Fruit fly (Drosophila melanogaster) ovary, adult (tissue): ENCODE measurements around the gene SrpRalpha.

Experiments used
- CG17801 ChIP-seq: fragments of 200-800 bp; optimal IDR thresholded peaks from 2 replicates; lab custom pipeline; 2019; ENCODE audit warnings: missing biosample characterization, mild to moderate bottlenecking, missing genetic modification characterization, moderate library complexity; ENCODE audit not compliant: partially characterized antibody

SrpRalpha gene

dm6 chrX:11128828-11129227 is at the start of gene SrpRalpha:
Gene SrpRalpha (minus strand): TSS chrX:11129087.
- peak; percentile 54 for TF ChIP-seq CG17801 (GFP tag; lab: Kevin White, UChicago)

DNA sequence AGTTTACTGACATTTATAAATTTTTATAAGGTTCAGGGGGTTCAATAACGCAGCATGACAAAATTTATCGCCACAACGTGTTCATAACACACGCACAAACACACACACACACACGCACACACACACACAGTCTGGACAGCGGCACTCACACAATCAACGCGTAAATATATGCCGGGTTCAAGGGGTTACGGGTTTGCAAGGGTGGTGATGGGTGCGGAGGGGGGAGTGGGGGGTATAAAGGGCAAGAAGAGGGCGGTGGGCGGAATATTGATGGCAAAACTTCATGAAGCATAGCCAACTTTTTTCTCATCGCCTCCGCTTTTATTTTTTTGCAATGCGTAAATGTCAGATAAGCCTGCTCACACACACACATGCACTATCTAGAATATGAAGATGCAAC is 47.2 kb upstream of the SrpRalpha start:
- no peak for TF ChIP-seq CG17801 (GFP tag; lab: Kevin White, UChicago)

dm6 chrX:11170578-11170977 is 41.7 kb upstream of the SrpRalpha start, which contains the start of gene CG1394:
Gene CG1394 (minus strand): TSS chrX:11170678.
- no peak for TF ChIP-seq CG17801 (GFP tag; lab: Kevin White, UChicago)

DNA sequence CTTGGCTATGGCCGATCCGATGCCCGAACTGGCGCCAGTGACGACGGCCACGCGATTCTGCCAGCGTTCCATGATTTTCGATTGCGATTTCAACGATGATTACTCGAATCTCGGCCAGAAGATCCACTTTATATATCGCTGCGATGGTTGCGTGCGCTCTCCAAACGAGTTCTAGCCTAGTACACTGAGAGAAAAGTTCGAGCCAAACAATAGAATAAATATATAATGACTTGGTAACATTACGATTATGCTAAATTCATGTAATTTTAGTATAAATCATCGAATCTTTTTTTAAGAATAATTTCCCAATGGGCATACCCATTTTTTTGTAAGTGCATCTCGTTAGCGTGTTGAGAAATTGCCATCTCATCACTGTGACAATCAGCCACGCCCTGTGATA is 40.1 kb upstream of the SrpRalpha start, which contains the start of gene Antdh:
Gene Antdh (minus strand): TSS at position 101 of the 400 bp plus-strand sequence.
- no peak for TF ChIP-seq CG17801 (GFP tag; lab: Kevin White, UChicago)

DNA sequence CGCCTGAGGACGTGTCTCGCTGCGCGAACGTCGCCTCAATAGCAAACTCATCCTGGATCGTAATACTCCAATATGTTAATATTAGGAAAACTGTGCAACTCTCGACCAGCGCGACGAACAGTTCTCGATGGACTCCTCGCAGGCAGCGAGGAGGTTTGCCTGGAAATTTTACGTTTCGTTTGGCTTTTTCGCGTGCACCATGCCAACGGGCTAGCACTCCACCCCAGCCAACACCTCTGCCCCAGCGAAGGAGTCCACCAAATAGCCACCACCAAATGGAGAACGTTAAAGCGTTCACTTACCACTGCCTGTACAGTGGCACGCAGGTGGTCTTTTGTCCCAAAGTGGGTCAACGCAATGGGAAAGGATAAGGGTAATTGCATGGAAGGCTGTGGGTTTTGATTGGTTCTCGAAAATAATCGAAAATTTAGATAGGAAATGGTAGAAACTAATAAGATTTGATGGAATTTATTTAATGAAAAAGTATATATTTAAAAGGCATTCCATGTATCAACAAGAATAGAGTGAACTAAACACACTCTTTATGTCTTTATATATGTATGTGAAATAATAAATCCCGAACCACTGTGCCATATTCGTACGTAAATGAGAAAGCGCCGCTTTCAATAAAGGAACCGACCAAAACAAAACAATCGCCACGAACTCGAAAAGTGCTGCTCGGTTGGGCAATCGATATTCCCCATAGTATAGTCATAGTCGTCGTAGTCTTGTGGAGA is 31.0 kb upstream of the SrpRalpha start, which contains the start of gene CG32668:
Gene CG32668 (minus strand): TSS at position 51 of the 737 bp plus-strand sequence.
- TF ChIP-seq CG17801 (GFP tag; lab: Kevin White, UChicago) = no peak

DNA sequence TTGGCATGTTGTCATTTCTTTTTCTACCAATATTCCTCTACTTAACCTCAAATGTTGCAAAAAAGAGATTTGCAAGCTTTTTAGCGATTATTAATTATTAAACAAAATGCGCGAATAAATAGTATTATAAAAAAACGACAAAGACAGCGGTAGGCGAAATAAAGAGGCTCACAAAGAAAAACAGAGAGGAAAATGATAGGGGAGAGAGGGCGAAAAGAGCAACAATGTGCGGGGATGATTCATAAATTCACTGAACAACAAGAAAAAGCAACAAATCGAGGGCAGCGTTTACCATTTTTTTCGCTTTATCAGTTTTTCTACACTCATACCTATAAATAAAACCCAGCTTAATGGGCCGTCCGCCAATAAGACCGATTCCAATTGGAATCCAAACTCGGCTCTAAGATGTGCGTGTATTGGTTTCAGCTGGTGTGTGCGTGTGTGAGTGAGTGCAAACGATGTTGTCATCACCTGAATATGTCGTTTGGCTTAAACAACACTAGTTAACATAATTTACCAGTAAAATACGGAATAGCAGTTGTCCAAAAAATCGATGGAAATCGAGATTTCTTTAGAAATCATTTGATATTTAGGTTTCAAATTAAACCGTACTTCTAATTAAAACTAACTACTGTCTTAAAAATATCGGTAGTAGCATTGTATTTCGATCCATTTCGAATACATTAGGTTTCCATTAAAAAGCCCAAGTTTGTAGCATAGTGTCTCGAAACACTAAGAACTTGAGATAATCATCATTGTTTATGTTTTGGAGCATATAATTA is 27.1 kb upstream of the SrpRalpha start:
- peak; percentile 78 for TF ChIP-seq CG17801 (GFP tag; lab: Kevin White, UChicago)

dm6 chrX:11154511-11155197 is 25.8 kb upstream of the SrpRalpha start:
- no peak for TF ChIP-seq CG17801 (GFP tag; lab: Kevin White, UChicago)

- TF ChIP-seq CG17801 (GFP tag; lab: Kevin White, UChicago) = no peak
Observed at dm6 chrX:11153826-11154510, 25.1 kb upstream of the SrpRalpha start, which contains the start of the genes rtv and Dlic. Gene rtv (minus strand): TSS chrX:11153990. Gene Dlic (plus strand): TSS chrX:11154421.

- TF ChIP-seq CG17801 (GFP tag; lab: Kevin White, UChicago) = no peak
Observed at dm6 chrX:11153413-11153812, 24.5 kb upstream of the SrpRalpha start.

dm6 chrX:11149201-11149600 is 20.3 kb upstream of the SrpRalpha start, which contains the start of gene Lint-1:
Gene Lint-1 (plus strand): TSS chrX:11149323.
- no peak for TF ChIP-seq CG17801 (GFP tag; lab: Kevin White, UChicago)

dm6 chrX:11148272-11148835 is 19.5 kb upstream of the SrpRalpha start, which contains the start of gene Ran:
Gene Ran (minus strand): TSS chrX:11148716.
- no peak for TF ChIP-seq CG17801 (GFP tag; lab: Kevin White, UChicago)

- TF ChIP-seq CG17801 (GFP tag; lab: Kevin White, UChicago) = no peak
Observed at dm6 chrX:11147553-11148067, 18.7 kb upstream of the SrpRalpha start.

- peak; percentile 34 for TF ChIP-seq CG17801 (GFP tag; lab: Kevin White, UChicago)
Observed at dm6 chrX:11146598-11147176, 17.8 kb upstream of the SrpRalpha start.
